Fruit fly (Drosophila melanogaster): Measurements from ENCODE around the gene Gr8a.
A peak's percentile ranks its signal among the peaks of the same experiment; 100 is the strongest.

Gr8a gene

dm6 chrX:9243417-9243884 lies 16.5 kb downstream of the Gr8a start, which contains the start of the genes mxc and Larp7 (continued):
- TF ChIP-seq prd (optimal IDR thresholded peaks at IDR 0.05) (no peak), prd (GFP tag; IDR thresholded peaks at IDR 0.05) (peak; percentile 73; the same call in 2 of the 3 replicates), lab (GFP tag; optimal IDR thresholded peaks at IDR 0.05) (no peak), Sox100B (GFP tag; optimal IDR thresholded peaks at IDR 0.05) (no peak), insv (GFP tag; optimal IDR thresholded peaks at IDR 0.05) (peak in 1 of 2 experiments; percentile 63), hbn (GFP tag; IDR thresholded peaks at IDR 0.05; ENCODE audit: partially characterized antibody) (peak; percentile 86), C15 (GFP tag; IDR thresholded peaks at IDR 0.05) (no peak), H2.0 (GFP tag; IDR thresholded peaks at IDR 0.05) (no peak), Fer1 (GFP tag; optimal IDR thresholded peaks at IDR 0.05) (no peak), Xbp1 (GFP tag; optimal IDR thresholded peaks at IDR 0.05) (peak; percentile 69), bigmax (GFP tag; optimal IDR thresholded peaks at IDR 0.05) (peak; percentile 49), CG33213 (GFP tag; optimal IDR thresholded peaks at IDR 0.05) (peak; percentile 48), Oaz (GFP tag; IDR thresholded peaks at IDR 0.05) (no peak), CG2712 (tag; optimal IDR thresholded peaks at IDR 0.05) (peak; percentile 64), NFAT (GFP tag; IDR thresholded peaks at IDR 0.05) (no peak), pita (GFP tag; optimal IDR thresholded peaks at IDR 0.05) (no peak), CG6254 (GFP tag; optimal IDR thresholded peaks at IDR 0.05) (no peak), CG16779 (GFP tag; IDR thresholded peaks at IDR 0.05) (no peak), Kr (GFP tag; optimal IDR thresholded peaks at IDR 0.05) (no peak), eyg (GFP tag; optimal IDR thresholded peaks at IDR 0.05) (peak; percentile 39), Myb (GFP tag; optimal IDR thresholded peaks at IDR 0.05) (peak; percentile 76), knrl (GFP tag; IDR thresholded peaks at IDR 0.05; ENCODE audit: partially characterized antibody) (peak; percentile 91), CG10543 (GFP tag; optimal IDR thresholded peaks at IDR 0.05) (peak; percentile 54), sna (GFP tag; IDR thresholded peaks at IDR 0.05; ENCODE audit: partially characterized antibody) (peak; percentile 86), CG4617 (GFP tag; optimal IDR thresholded peaks at IDR 0.05; ENCODE audit: borderline replicate concordance) (peak; percentile 77), dati (GFP tag; IDR thresholded peaks at IDR 0.05) (no peak), CG10654 (GFP tag; optimal IDR thresholded peaks at IDR 0.05) (peak; percentile 41), CG8478 (optimal IDR thresholded peaks at IDR 0.05) (no peak), CG34224 (GFP tag; IDR thresholded peaks at IDR 0.05; ENCODE audit: partially characterized antibody) (peak; percentile 83), tin (GFP tag; optimal IDR thresholded peaks at IDR 0.05) (peak; percentile 63), Hr78 (GFP tag; optimal IDR thresholded peaks at IDR 0.05) (no peak), Sin3A (optimal IDR thresholded peaks at IDR 0.05) (peak; percentile 98), ken (GFP tag; IDR thresholded peaks at IDR 0.05) (no peak), fd96Cb (tag; optimal IDR thresholded peaks at IDR 0.05) (peak; percentile 3), Atf6 (GFP tag; IDR thresholded peaks at IDR 0.05) (peak; percentile 40; the same call in 1 of the 2 replicates), z (GFP tag; IDR thresholded peaks at IDR 0.05) (no peak), Oli (tag; optimal IDR thresholded peaks at IDR 0.05) (peak; percentile 44), nau (GFP tag; optimal IDR thresholded peaks at IDR 0.05) (no peak), Deaf1 (tag; optimal IDR thresholded peaks at IDR 0.05) (no peak), CG17912 (GFP tag; optimal IDR thresholded peaks at IDR 0.05) (peak; percentile 4), pb (GFP tag; optimal IDR thresholded peaks at IDR 0.05) (peak; percentile 0), CG14667 (GFP tag; IDR thresholded peaks at IDR 0.05) (0 out of 2 replicates have a peak, but pooled peaks have one; percentile 6), CG17361 (GFP tag; IDR thresholded peaks at IDR 0.05) (no peak; the same call in 1 of the 3 replicates), CG2129 (GFP tag; IDR thresholded peaks at IDR 0.05; ENCODE audit: partially characterized antibody) (peak; percentile 80), mld (GFP tag; IDR thresholded peaks at IDR 0.05; ENCODE audit: partially characterized antibody) (peak; percentile 64; the same call in 1 of the 3 replicates), ash1 (GFP tag; optimal IDR thresholded peaks at IDR 0.05) (no peak), Hr51 (GFP tag; optimal IDR thresholded peaks at IDR 0.05) (peak in 1 of 2 experiments; percentile 42), Hr39 (optimal IDR thresholded peaks at IDR 0.05) (no peak), CG10274 (GFP tag; optimal IDR thresholded peaks at IDR 0.05) (no peak), tup (GFP tag; optimal IDR thresholded peaks at IDR 0.05) (peak; percentile 4), CG17385 (GFP tag; optimal IDR thresholded peaks at IDR 0.05) (peak; percentile 27)

Measured in whole organism, embryonic.